Worm (Caenorhabditis elegans): ENCODE measurements around the gene dot-1.5.
A peak's percentile ranks its signal among the peaks of the same experiment; 100 is the strongest.

Gene dot-1.5

DNA sequence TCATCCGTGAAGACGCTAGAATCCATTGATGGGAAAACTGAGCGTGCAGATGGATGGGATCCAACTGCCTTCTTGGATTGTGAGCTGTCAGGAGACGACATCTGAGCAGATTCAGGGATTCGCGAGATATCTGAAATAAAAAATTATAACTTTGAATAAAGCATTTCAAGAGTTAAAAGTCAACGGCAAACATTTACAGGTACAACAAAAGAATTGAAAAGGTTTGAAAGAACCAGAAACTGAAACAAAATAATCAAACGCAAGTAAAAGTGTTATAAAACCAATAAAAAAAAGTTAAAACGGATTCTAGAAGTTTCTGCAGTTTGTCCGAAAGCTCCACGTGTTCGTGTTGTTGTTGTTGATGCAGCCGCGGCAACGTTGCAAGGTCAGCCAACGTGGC is 22.6 kb downstream of the dot-1.5 start, which contains the start of gene Y59E1A.4:
Gene Y59E1A.4 (minus strand): TSS at position 101 of the 400 bp plus-strand sequence.
- TF ChIP-seq ceh-34 (tag; optimal IDR thresholded peaks at IDR 0.05), result no peak
- TF ChIP-seq ceh-31 (tag; optimal IDR thresholded peaks at IDR 0.05), result no peak
- no peak for TF ChIP-seq tbx-7 (tag; optimal IDR thresholded peaks at IDR 0.05)
- TF ChIP-seq gmeb-2 (tag; optimal IDR thresholded peaks at IDR 0.05), result no peak
- TF ChIP-seq F13H6.1 (tag; optimal IDR thresholded peaks at IDR 0.05), result no peak
- TF ChIP-seq nhr-11 (tag; optimal IDR thresholded peaks at IDR 0.05), result no peak
- no peak for TF ChIP-seq nfya-1 (tag; optimal IDR thresholded peaks at IDR 0.05)
- TF ChIP-seq lin-11 (tag; optimal IDR thresholded peaks at IDR 0.05), result no peak
- TF ChIP-seq sox-4 (tag; optimal IDR thresholded peaks at IDR 0.05), result no peak
- TF ChIP-seq mec-3 (tag; optimal IDR thresholded peaks at IDR 0.05; ENCODE audit: borderline replicate concordance), result no peak

ce11 chrX:1959063-1959462 is 41.8 kb downstream of the dot-1.5 start:
- TF ChIP-seq ceh-31 (tag; optimal IDR thresholded peaks at IDR 0.05), result no peak
- no peak for TF ChIP-seq nhr-11 (tag; optimal IDR thresholded peaks at IDR 0.05)
- no peak for TF ChIP-seq pha-4 (tag; optimal IDR thresholded peaks at IDR 0.05)
- no peak for TF ChIP-seq pqm-1 (tag; optimal IDR thresholded peaks at IDR 0.05)
- TF ChIP-seq ceh-18 (tag; optimal IDR thresholded peaks at IDR 0.05), result no peak
- no peak for TF ChIP-seq sdc-2 (tag; optimal IDR thresholded peaks at IDR 0.05)
- TF ChIP-seq ceh-24 (tag; optimal IDR thresholded peaks at IDR 0.05), result no peak
- TF ChIP-seq K02D7.2 (tag; optimal IDR thresholded peaks at IDR 0.05), result no peak
- TF ChIP-seq C38D4.7 (GFP tag; optimal IDR thresholded peaks at IDR 0.05), result no peak
- no peak for TF ChIP-seq gmeb-2 (tag; optimal IDR thresholded peaks at IDR 0.05)
- TF ChIP-seq lin-11 (tag; optimal IDR thresholded peaks at IDR 0.05), result no peak
- no peak for TF ChIP-seq fkh-10 (GFP tag; optimal IDR thresholded peaks at IDR 0.05)
- no peak for TF ChIP-seq rnt-1 (tag; optimal IDR thresholded peaks at IDR 0.05)
- no peak for TF ChIP-seq K09A11.1 (tag; optimal IDR thresholded peaks at IDR 0.05; ENCODE audit: insufficient read depth)
- no peak for TF ChIP-seq ahr-1 (tag; optimal IDR thresholded peaks at IDR 0.05)
- TF ChIP-seq ceh-19 (GFP tag; optimal IDR thresholded peaks at IDR 0.05), result no peak
- TF ChIP-seq npax-4 (tag; optimal IDR thresholded peaks at IDR 0.05), result no peak
- TF ChIP-seq ceh-6 (GFP tag; optimal IDR thresholded peaks at IDR 0.05), result no peak
- no peak for TF ChIP-seq pag-3 (tag; optimal IDR thresholded peaks at IDR 0.05; ENCODE audit: borderline replicate concordance)

DNA sequence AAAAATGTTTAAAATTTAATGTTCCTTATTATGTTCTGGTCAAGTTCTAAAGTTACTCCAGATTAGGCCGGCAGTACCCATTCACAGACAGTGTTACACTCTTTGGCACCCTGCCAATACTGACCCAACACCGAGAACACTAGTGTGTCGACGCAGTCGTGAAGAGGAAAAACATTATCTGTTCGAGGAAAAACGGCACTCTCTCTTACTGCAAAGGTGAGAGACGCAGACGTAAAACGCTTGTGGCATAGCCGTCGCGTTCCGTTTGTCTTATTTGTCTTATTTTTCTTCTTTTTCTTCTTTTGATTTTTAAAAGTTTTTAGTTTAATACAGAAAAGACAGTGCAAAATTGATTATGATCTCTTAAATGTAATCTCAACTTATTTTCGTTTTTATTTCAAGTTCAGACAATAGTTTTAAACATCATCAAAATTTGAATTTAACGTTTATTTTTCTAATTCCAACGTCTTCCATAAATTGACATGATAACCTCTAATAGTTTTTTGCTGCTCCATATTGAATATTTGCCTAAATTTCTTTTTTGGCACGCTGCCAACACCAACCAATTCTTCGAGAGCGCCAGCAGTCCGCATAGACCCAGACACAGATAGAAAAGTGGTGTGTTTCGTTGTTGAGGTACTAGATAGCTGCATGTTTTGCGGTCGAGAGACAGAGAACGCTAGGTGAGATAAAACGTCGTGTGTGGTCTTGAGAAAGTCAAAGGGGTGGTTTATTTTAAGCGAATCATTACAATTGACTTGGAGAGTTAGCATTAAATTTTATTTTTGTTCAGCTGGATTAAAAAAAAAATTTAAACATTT is 43.8 kb downstream of the dot-1.5 start:
- peak; percentile 93 for TF ChIP-seq rnt-1 (tag; optimal IDR thresholded peaks at IDR 0.05)
- peak; percentile 9 for TF ChIP-seq nfya-1 (tag; optimal IDR thresholded peaks at IDR 0.05)
- TF ChIP-seq ahr-1 (tag; optimal IDR thresholded peaks at IDR 0.05), result no peak
- TF ChIP-seq elt-2 (tag; optimal IDR thresholded peaks at IDR 0.05), result no peak
- TF ChIP-seq sdc-2 (tag; optimal IDR thresholded peaks at IDR 0.05), result peak; percentile 95

DNA sequence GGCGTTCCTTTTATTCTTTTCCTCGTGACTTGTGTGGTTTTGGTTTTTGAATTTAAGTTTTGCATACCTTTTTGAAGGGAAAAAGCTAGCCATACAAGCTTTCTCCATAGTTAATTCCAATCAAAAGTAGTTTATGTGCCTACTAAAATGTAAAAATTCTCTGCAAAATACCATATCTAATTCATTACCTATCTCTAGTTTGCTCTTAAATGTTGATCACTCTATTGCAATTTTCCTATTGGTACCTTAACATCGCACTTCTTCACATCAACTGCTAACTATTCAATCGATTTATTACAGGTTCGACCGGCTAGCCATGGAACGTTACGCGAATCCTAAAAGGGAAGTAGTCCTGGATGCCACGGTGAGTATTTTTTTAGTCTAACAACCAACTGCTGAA is 45.0 kb downstream of the dot-1.5 start, which contains the start of gene F52D2.7:
Gene F52D2.7 (plus strand): TSS at position 301 of the 400 bp plus-strand sequence.
- TF ChIP-seq syd-9 (tag; optimal IDR thresholded peaks at IDR 0.05), result no peak
- TF ChIP-seq pha-4 (tag; optimal IDR thresholded peaks at IDR 0.05), result no peak
- TF ChIP-seq ztf-16 (tag; optimal IDR thresholded peaks at IDR 0.05), result no peak
- TF ChIP-seq T23F11.4 (GFP tag; optimal IDR thresholded peaks at IDR 0.05), result no peak
- no peak for TF ChIP-seq ceh-34 (tag; optimal IDR thresholded peaks at IDR 0.05)
- no peak for TF ChIP-seq C38D4.7 (GFP tag; optimal IDR thresholded peaks at IDR 0.05)
- TF ChIP-seq tbx-2 (tag; optimal IDR thresholded peaks at IDR 0.05), result no peak
- TF ChIP-seq ref-2 (tag; optimal IDR thresholded peaks at IDR 0.05), result no peak
- no peak for TF ChIP-seq sox-2 (GFP tag; IDR thresholded peaks at IDR 0.05)
- no peak for TF ChIP-seq pha-2 (tag; optimal IDR thresholded peaks at IDR 0.05)
- TF ChIP-seq ceh-18 (tag; optimal IDR thresholded peaks at IDR 0.05), result no peak
- no peak for TF ChIP-seq ceh-9 (tag; optimal IDR thresholded peaks at IDR 0.05)
- TF ChIP-seq ceh-2 (tag; optimal IDR thresholded peaks at IDR 0.05), result no peak
- no peak for TF ChIP-seq ceh-31 (tag; optimal IDR thresholded peaks at IDR 0.05)
- no peak for TF ChIP-seq pat-9 (tag; optimal IDR thresholded peaks at IDR 0.05)
- TF ChIP-seq ama-1 (optimal IDR thresholded peaks at IDR 0.05), result no peak
- no peak for TF ChIP-seq ceh-6 (GFP tag; optimal IDR thresholded peaks at IDR 0.05)
- TF ChIP-seq ceh-30 (tag; optimal IDR thresholded peaks at IDR 0.05), result no peak
- no peak for TF ChIP-seq fkh-10 (GFP tag; optimal IDR thresholded peaks at IDR 0.05)

All from whole organism, late embryonic.